Worm (Caenorhabditis elegans): ENCODE results near the gene T25G12.11.

DNA sequence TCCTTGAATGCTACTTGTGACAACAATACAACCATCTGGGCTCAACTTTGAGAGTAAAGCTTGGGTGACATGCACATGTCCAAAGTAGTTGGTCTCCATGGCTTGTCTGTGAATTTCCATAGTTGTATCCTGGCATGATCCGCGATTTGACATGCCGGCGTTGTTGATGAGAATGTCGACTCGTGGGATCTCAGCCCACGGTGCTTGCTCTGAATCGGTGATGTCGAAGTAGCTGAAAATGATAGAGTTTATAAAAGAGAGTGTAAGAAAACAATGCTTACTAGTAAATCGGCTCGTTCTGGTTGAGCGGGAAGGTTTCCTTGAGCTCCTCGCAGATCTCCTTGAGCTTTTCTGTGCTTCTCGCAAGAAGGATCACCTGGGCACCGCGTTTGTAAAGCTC lies 2.4 kb downstream of the T25G12.11 start:
- TF ChIP-seq unc-62 (GFP tag; optimal IDR thresholded peaks at IDR 0.05), result no peak
- TF ChIP-seq snpc-4 (tag; optimal IDR thresholded peaks at IDR 0.05), result no peak
- TF ChIP-seq unc-39 (tag; optimal IDR thresholded peaks at IDR 0.05), result no peak
- no peak for TF ChIP-seq ztf-11 (tag; optimal IDR thresholded peaks at IDR 0.05)
- TF ChIP-seq nhr-12 (tag; optimal IDR thresholded peaks at IDR 0.05), result no peak
- no peak for TF ChIP-seq blmp-1 (tag; optimal IDR thresholded peaks at IDR 0.05)
- no peak for TF ChIP-seq pha-4 (tag; optimal IDR thresholded peaks at IDR 0.05)
- no peak for TF ChIP-seq drap-1 (GFP tag; optimal IDR thresholded peaks at IDR 0.05)
- TF ChIP-seq nhr-28 (tag; optimal IDR thresholded peaks at IDR 0.05), result no peak
- TF ChIP-seq hlh-1 (tag; optimal IDR thresholded peaks at IDR 0.05), result no peak

Measured in whole organism, mixed stage, embryonic.